Worm (Caenorhabditis elegans) whole organism, young adult: ENCODE results near the gene C16C8.22.

Source experiments
- F57A8.1 ChIP-seq: fragments of 200-800 bp; sonication (Bioruptor generic); optimal IDR thresholded peaks from 2 replicates; lab custom pipeline; 2018; ENCODE audit warnings: mild to moderate bottlenecking, missing genetic modification characterization, moderate library complexity, missing compliant biosample characterization
- dpff-1 ChIP-seq: sonication (generic microtip); optimal IDR thresholded peaks from 2 replicates; lab custom pipeline; 2017; ENCODE audit warnings: mild to moderate bottlenecking, missing genetic modification characterization, missing compliant biosample characterization
- dpl-1 ChIP-seq: fragments of 150-350 bp; optimal IDR thresholded peaks from 2 replicates; lab custom pipeline; 2014; ENCODE audit warnings: missing biosample characterization, missing genetic modification reagents, missing genetic modification characterization
- him-1 ChIP-seq: sonication (generic microtip); optimal IDR thresholded peaks from 2 replicates; lab custom pipeline; 2016; ENCODE audit warnings: missing genotype, missing genetic modification reagents, missing genetic modification characterization, missing compliant biosample characterization
- madf-8 ChIP-seq: fragments of 200-800 bp; sonication (Bioruptor generic); conservative IDR thresholded peaks from 2 replicates; pipeline ENCODE4 v1.3.6; 2022; ENCODE audit warnings: missing genetic modification reagents, missing genetic modification characterization, missing compliant biosample characterization
- nfya-1 ChIP-seq: sonication (generic microtip); optimal IDR thresholded peaks from 2 replicates; lab custom pipeline; 2017; ENCODE audit warnings: antibody characterized with exemption, missing compliant biosample characterization, missing genetic modification characterization, borderline replicate concordance; ENCODE audit not compliant: insufficient read depth
- unc-62 ChIP-seq: fragments of 150-350 bp; optimal IDR thresholded peaks from 2 replicates; lab custom pipeline; 2014; ENCODE audit warnings: missing biosample characterization, missing genetic modification reagents, missing genetic modification characterization

DNA sequence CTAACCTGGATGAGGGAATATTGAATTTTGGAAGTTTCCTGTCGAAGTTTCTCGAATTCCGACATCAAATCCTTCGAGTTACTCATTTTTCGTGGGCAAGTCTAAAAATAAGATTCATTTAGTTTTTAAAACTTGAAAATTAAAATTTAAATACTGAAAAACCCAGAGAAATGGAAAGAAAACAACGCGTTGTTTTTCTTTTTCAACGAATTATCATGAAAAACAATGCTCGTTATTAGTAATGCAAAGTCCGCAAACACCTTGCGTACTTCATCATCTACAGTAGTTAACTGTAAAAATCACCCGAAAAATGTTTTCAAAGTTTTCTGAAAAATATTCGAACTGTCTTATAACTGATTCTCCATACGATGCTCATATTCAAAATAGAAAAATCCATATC lies 1.2 kb upstream of the C16C8.22 start, which contains the start of gene C16C8.4:
- TF ChIP-seq madf-8 (GFP tag; lab: Robert Waterston, UW), result no peak
- TF ChIP-seq unc-62 (GFP tag; lab: Kevin White, UChicago), result no peak
- TF ChIP-seq F57A8.1 (GFP tag; lab: Kevin White, UChicago), result no peak
- TF ChIP-seq dpff-1 (tag; lab: Kevin White, UChicago), result no peak
- no peak for TF ChIP-seq him-1 (tag; lab: Kevin White, UChicago)
- TF ChIP-seq dpl-1 (GFP tag; lab: Kevin White, UChicago), result no peak
- no peak for TF ChIP-seq nfya-1
